Worm (Caenorhabditis elegans) whole organism, L3 larva: ENCODE data around the gene wrm-1.

Source experiments
- R02D3.7 ChIP-seq: fragments of 150-350 bp; optimal IDR thresholded peaks from 2 replicates; lab custom pipeline; 2014; ENCODE audit warnings: missing biosample characterization, missing genetic modification characterization
- ZK546.5 ChIP-seq: sonication (generic microtip); optimal IDR thresholded peaks from 2 replicates; lab custom pipeline; 2017; ENCODE audit warnings: missing biosample characterization, missing genetic modification characterization
- ama-1 ChIP-seq: fragments of 150-350 bp; optimal IDR thresholded peaks from 2 replicates; lab custom pipeline; 2018
- ceh-16 ChIP-seq: sonication (generic microtip); optimal IDR thresholded peaks from 2 replicates; lab custom pipeline; 2017; ENCODE audit warnings: missing biosample characterization, missing genetic modification characterization
- ceh-9 ChIP-seq: sonication (generic microtip); optimal IDR thresholded peaks from 2 replicates; lab custom pipeline; 2018; ENCODE audit warnings: missing biosample characterization, missing genetic modification characterization
- egl-5 ChIP-seq: fragments of 150-350 bp; optimal IDR thresholded peaks from 2 replicates; lab custom pipeline; 2017; ENCODE audit warnings: missing biosample characterization, missing genetic modification reagents, missing genetic modification characterization, inconsistent platforms
- elt-1 ChIP-seq: fragments of 150-350 bp; optimal IDR thresholded peaks from 2 replicates; lab custom pipeline; 2014; ENCODE audit warnings: missing biosample characterization, missing genetic modification characterization
- elt-2 ChIP-seq: sonication (generic microtip); optimal IDR thresholded peaks from 2 replicates; lab custom pipeline; 2016; ENCODE audit warnings: missing genetic modification reagents, mild to moderate bottlenecking, missing genetic modification characterization, missing compliant biosample characterization
- fkh-2 ChIP-seq: fragments of 150-350 bp; optimal IDR thresholded peaks from 2 replicates; lab custom pipeline; 2014; ENCODE audit warnings: missing biosample characterization, missing genetic modification reagents, missing genetic modification characterization
- fos-1 ChIP-seq: fragments of 150-350 bp; optimal IDR thresholded peaks from 2 replicates; lab custom pipeline; 2014; ENCODE audit warnings: missing biosample characterization, missing genetic modification characterization
- hmg-11 ChIP-seq: sonication (generic microtip); optimal IDR thresholded peaks from 2 replicates; lab custom pipeline; 2016; ENCODE audit warnings: missing genetic modification characterization, missing compliant biosample characterization
- jun-1 ChIP-seq: fragments of 150-350 bp; optimal IDR thresholded peaks from 2 replicates; lab custom pipeline; 2014; ENCODE audit warnings: missing biosample characterization, missing genetic modification reagents, missing genetic modification characterization
- lin-15B ChIP-seq: fragments of 150-350 bp; optimal IDR thresholded peaks from 2 replicates; lab custom pipeline; 2014; ENCODE audit warnings: missing biosample characterization, missing genetic modification characterization
- lin-39 ChIP-seq: fragments of 150-350 bp; optimal IDR thresholded peaks from 2 replicates; lab custom pipeline; 2018; ENCODE audit warnings: missing biosample characterization, missing genetic modification reagents, missing genetic modification characterization
- lsy-12 ChIP-seq: sonication (generic microtip); optimal IDR thresholded peaks from 2 replicates; lab custom pipeline; 2016; ENCODE audit warnings: mild to moderate bottlenecking, missing genetic modification characterization, missing compliant biosample characterization
- mdl-1 ChIP-seq: fragments of 150-350 bp; optimal IDR thresholded peaks from 2 replicates; lab custom pipeline; 2014; ENCODE audit warnings: missing biosample characterization, missing genetic modification characterization
- mml-1 ChIP-seq: fragments of 150-350 bp; sonication (generic microtip); optimal IDR thresholded peaks from 3 replicates; lab custom pipeline; 2014; ENCODE audit warnings: missing biosample characterization, missing genetic modification characterization
- nfya-1 ChIP-seq: sonication (generic microtip); optimal IDR thresholded peaks from 2 replicates; lab custom pipeline; 2017; ENCODE audit warnings: missing genetic modification characterization, mild to moderate bottlenecking, missing compliant biosample characterization, antibody characterized with exemption, moderate library complexity; ENCODE audit not compliant: insufficient read depth
- nhr-11 ChIP-seq: fragments of 150-350 bp; optimal IDR thresholded peaks from 2 replicates; lab custom pipeline; 2014; ENCODE audit warnings: missing biosample characterization, missing genetic modification characterization
- nhr-12 ChIP-seq: fragments of 150-350 bp; optimal IDR thresholded peaks from 2 replicates; lab custom pipeline; 2014; ENCODE audit warnings: missing biosample characterization, missing genetic modification characterization
- nhr-23 ChIP-seq: fragments of 150-350 bp; optimal IDR thresholded peaks from 2 replicates; lab custom pipeline; 2014; ENCODE audit warnings: missing biosample characterization, missing genetic modification reagents, missing genetic modification characterization
- nhr-237 ChIP-seq: fragments of 150-350 bp; optimal IDR thresholded peaks from 2 replicates; lab custom pipeline; 2014; ENCODE audit warnings: missing biosample characterization, missing genetic modification characterization
- nhr-28 ChIP-seq: fragments of 150-350 bp; optimal IDR thresholded peaks from 2 replicates; lab custom pipeline; 2014; ENCODE audit warnings: missing biosample characterization, missing genetic modification characterization
- nhr-43 ChIP-seq: sonication (generic microtip); optimal IDR thresholded peaks from 2 replicates; lab custom pipeline; 2016; ENCODE audit warnings: mild to moderate bottlenecking, missing genetic modification characterization, missing compliant biosample characterization; ENCODE audit not compliant: poor library complexity, severe bottlenecking
- nhr-76 ChIP-seq: fragments of 150-350 bp; sonication (generic microtip); optimal IDR thresholded peaks from 5 replicates; lab custom pipeline; 2014; ENCODE audit warnings: missing biosample characterization, missing genetic modification characterization
- nhr-77 ChIP-seq: fragments of 150-350 bp; optimal IDR thresholded peaks from 2 replicates; lab custom pipeline; 2014; ENCODE audit warnings: missing biosample characterization, missing genetic modification characterization
- pha-4 ChIP-seq: fragments of 150-350 bp; optimal IDR thresholded peaks from 2 replicates; lab custom pipeline; 2014; ENCODE audit warnings: missing biosample characterization, missing genetic modification reagents, missing genetic modification characterization
- sea-2 ChIP-seq: fragments of 150-350 bp; sonication (generic microtip); optimal IDR thresholded peaks from 4 replicates; lab custom pipeline; 2014; ENCODE audit warnings: missing biosample characterization, missing genetic modification reagents, missing genetic modification characterization
- skn-1 ChIP-seq: fragments of 150-350 bp; optimal IDR thresholded peaks from 2 replicates; lab custom pipeline; 2014; ENCODE audit warnings: missing biosample characterization, missing genetic modification characterization
- snpc-4 ChIP-seq: fragments of 150-350 bp; optimal IDR thresholded peaks from 2 replicates; lab custom pipeline; 2014; ENCODE audit warnings: missing biosample characterization, missing genetic modification characterization
- unc-39 ChIP-seq: sonication (generic microtip); optimal IDR thresholded peaks from 4 replicates; lab custom pipeline; 2017; ENCODE audit warnings: missing biosample characterization, missing genetic modification characterization
- zag-1 ChIP-seq: fragments of 150-350 bp; optimal IDR thresholded peaks from 2 replicates; lab custom pipeline; 2014; ENCODE audit warnings: missing biosample characterization, missing genetic modification characterization
- ztf-11 ChIP-seq: fragments of 150-350 bp; optimal IDR thresholded peaks from 2 replicates; lab custom pipeline; 2014; ENCODE audit warnings: missing biosample characterization, missing genetic modification characterization
- ztf-4 ChIP-seq: fragments of 150-350 bp; optimal IDR thresholded peaks from 2 replicates; lab custom pipeline; 2014; ENCODE audit warnings: missing biosample characterization, missing genetic modification characterization

wrm-1 gene

ce11 chrIII:5691826-5692225, 30.8 kb upstream of the wrm-1 start:
- TF ChIP-seq ceh-16 (tag; lab: Kevin White, UChicago) (no peak), unc-39 (no peak), fkh-2 (tag; lab: Kevin White, UChicago) (no peak), nfya-1 (tag; lab: Kevin White, UChicago) (no peak), nhr-237 (tag; lab: Kevin White, UChicago) (no peak), nhr-12 (tag; lab: Kevin White, UChicago) (no peak), nhr-23 (tag; lab: Kevin White, UChicago) (no peak), sea-2 (GFP tag; lab: Kevin White, UChicago) (no peak), lin-15B (tag; lab: Kevin White, UChicago) (no peak), nhr-43 (tag; lab: Kevin White, UChicago) (no peak), nhr-77 (tag; lab: Kevin White, UChicago) (no peak), ztf-11 (tag; lab: Kevin White, UChicago) (no peak), nhr-28 (tag; lab: Kevin White, UChicago) (no peak), snpc-4 (no peak), skn-1 (tag; lab: Kevin White, UChicago) (no peak), ztf-4 (tag; lab: Kevin White, UChicago) (no peak), mml-1 (tag; lab: Kevin White, UChicago) (no peak), nhr-76 (tag; lab: Kevin White, UChicago) (no peak), elt-1 (tag; lab: Kevin White, UChicago) (no peak)

- TF ChIP-seq pha-4 (tag; lab: Kevin White, UChicago), result peak; percentile 39
- peak; percentile 35 for TF ChIP-seq nfya-1 (tag; lab: Kevin White, UChicago)
- peak; percentile 15 for TF ChIP-seq R02D3.7 (tag; lab: Kevin White, UChicago)
- no peak for TF ChIP-seq nhr-43 (tag; lab: Kevin White, UChicago)
- peak; percentile 17 for TF ChIP-seq hmg-11 (tag; lab: Kevin White, UChicago)
These were observed 30.0 kb upstream of the wrm-1 start, which contains the start of the genes abi-1 and arle-14 for ce11 chrIII:5692690-5693089. Gene abi-1 (minus strand): TSS chrIII:5692740. Gene arle-14 (plus strand): TSS chrIII:5692906.

ce11 chrIII:5693736-5694135, 28.9 kb upstream of the wrm-1 start, which contains the start of gene B0336.13:
Gene B0336.13 (plus strand): TSS chrIII:5694036.
- no peak for TF ChIP-seq lin-39 (tag; lab: Kevin White, UChicago)
- TF ChIP-seq snpc-4, result no peak
- TF ChIP-seq lsy-12, result no peak
- TF ChIP-seq mml-1 (tag; lab: Kevin White, UChicago), result no peak
- no peak for TF ChIP-seq ZK546.5
- no peak for TF ChIP-seq nhr-23 (tag; lab: Kevin White, UChicago)
- no peak for TF ChIP-seq elt-2 (tag; lab: Kevin White, UChicago)
- no peak for TF ChIP-seq mdl-1 (tag; lab: Kevin White, UChicago)
- TF ChIP-seq egl-5 (tag; lab: Kevin White, UChicago), result no peak
- no peak for TF ChIP-seq skn-1 (tag; lab: Kevin White, UChicago)
- no peak for TF ChIP-seq fos-1 (tag; lab: Kevin White, UChicago)
- no peak for TF ChIP-seq ztf-4 (tag; lab: Kevin White, UChicago)
- no peak for TF ChIP-seq zag-1 (tag; lab: Kevin White, UChicago)
- TF ChIP-seq lin-15B (tag; lab: Kevin White, UChicago), result no peak
- no peak for TF ChIP-seq nhr-28 (tag; lab: Kevin White, UChicago)
- no peak for TF ChIP-seq unc-39
- TF ChIP-seq ama-1, result no peak
- TF ChIP-seq nhr-11 (tag; lab: Kevin White, UChicago), result no peak
- TF ChIP-seq jun-1 (tag; lab: Kevin White, UChicago), result no peak

- no peak for TF ChIP-seq unc-39
- TF ChIP-seq ceh-9 (tag; lab: Kevin White, UChicago), result no peak
These were observed 25.4 kb upstream of the wrm-1 start, which contains the start of gene B0336.7 for ce11 chrIII:5697266-5697665. Gene B0336.7 (minus strand): TSS chrIII:5697366.
